Worm (Caenorhabditis elegans): ENCODE data around the gene nhr-270.
"Not testable (repeated sequence)": the region's sequence is repeated elsewhere in the genome, so short reads cannot be mapped to it uniquely, and the experiment has no call there.

nhr-270 gene

DNA sequence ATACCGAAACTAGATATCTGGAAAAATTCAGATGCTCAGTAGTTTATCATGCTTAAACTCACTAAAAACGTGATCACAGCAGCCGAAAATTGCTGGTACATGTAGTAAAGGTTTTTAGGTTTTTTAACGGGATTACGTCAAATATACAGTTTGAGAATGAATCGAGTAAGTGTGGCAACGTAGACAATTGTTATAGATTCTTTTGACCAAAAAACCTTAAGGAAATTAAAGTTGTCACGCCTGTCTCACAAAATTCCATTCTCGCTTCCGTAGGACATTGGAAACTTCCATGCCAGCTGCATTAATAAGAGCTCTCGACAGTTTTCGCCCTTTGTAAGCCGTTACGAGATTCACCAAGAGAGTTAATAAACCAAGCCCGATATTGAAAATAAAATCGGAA lies 18.4 kb upstream of the nhr-270 start, which contains the start of gene srx-31:
Gene srx-31, minus strand, starts transcription at position 101 of the 400 bp plus-strand sequence.
- not testable (repeated sequence) for TF ChIP-seq sea-2 (GFP tag; optimal IDR thresholded peaks at IDR 0.05); fos-1 (tag; optimal IDR thresholded peaks at IDR 0.05); R02D3.7 (tag; optimal IDR thresholded peaks at IDR 0.05)

DNA sequence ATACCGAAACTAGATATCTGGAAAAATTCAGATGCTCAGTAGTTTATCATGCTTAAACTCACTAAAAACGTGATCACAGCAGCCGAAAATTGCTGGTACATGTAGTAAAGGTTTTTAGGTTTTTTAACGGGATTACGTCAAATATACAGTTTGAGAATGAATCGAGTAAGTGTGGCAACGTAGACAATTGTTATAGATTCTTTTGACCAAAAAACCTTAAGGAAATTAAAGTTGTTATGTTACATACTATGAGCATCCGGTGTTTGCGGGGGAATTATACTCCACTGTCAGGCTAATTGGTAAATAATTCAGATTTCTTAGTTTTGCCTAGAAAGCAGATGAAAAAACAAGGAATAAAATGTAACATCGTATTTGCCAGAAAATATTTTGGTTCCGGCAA lies 16.1 kb upstream of the nhr-270 start, which contains the start of gene srx-32:
Gene srx-32, minus strand, starts transcription at position 101 of the 400 bp plus-strand sequence.
- TF ChIP-seq daf-12 (tag; optimal IDR thresholded peaks at IDR 0.05); ama-1 (optimal IDR thresholded peaks at IDR 0.05); nhr-67 (tag; optimal IDR thresholded peaks at IDR 0.05): not testable (repeated sequence)

DNA sequence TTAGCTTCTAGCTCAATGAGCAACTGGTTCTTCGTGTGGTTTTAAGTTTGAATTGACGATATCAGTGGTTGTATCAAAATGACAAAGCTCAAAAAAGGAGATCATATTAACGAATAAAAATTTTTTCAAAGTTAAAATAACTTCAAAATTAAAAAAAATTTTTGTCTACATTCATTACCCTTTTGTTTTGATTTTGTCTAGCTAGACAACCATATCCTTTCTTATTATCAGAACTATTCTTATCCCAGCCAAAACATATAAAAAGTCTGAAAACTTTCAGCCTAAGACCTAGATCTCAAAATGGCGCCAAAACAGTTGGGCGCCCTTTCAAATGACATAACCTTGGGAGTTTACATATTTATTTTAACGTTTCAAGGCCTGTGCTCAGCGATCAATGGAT lies 12.6 kb upstream of the nhr-270 start, which contains the start of gene R13D11.1:
Gene R13D11.1, plus strand, starts transcription at position 301 of the 400 bp plus-strand sequence.
- TF ChIP-seq egl-5 (tag; optimal IDR thresholded peaks at IDR 0.05) (no peak), hmg-11 (tag; optimal IDR thresholded peaks at IDR 0.05) (no peak), mml-1 (tag; optimal IDR thresholded peaks at IDR 0.05) (no peak), nhr-237 (tag; optimal IDR thresholded peaks at IDR 0.05) (no peak)

DNA sequence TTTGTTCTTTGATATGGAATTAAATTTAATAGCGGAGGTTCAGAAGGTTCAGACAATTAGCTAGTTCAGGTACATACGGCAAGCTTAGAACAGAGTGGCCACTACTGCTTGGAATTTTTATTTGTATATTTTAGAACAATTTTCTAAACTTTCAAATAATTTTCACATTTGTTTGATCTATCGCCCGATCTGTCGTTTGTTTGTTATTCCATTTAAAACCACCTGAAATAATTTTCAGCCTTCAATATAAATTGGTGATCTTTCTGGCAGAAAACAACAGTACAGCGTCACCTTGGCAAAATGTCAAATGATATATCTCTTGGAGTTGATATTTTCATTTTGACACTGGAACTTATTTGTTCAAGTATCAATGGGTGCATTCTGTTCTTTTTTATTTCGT lies 10.2 kb upstream of the nhr-270 start, which contains the start of gene R13D11.3:
Gene R13D11.3, plus strand, starts transcription at position 301 of the 400 bp plus-strand sequence.
- TF ChIP-seq ceh-28 (tag; optimal IDR thresholded peaks at IDR 0.05) (no peak), elt-2 (tag; optimal IDR thresholded peaks at IDR 0.05) (no peak), tbx-2 (tag; optimal IDR thresholded peaks at IDR 0.05) (no peak), unc-62 (GFP tag; optimal IDR thresholded peaks at IDR 0.05) (no peak), R02D3.7 (tag; optimal IDR thresholded peaks at IDR 0.05) (no peak), elt-3 (tag; optimal IDR thresholded peaks at IDR 0.05) (no peak), elt-1 (tag; optimal IDR thresholded peaks at IDR 0.05) (no peak), lin-15B (tag; optimal IDR thresholded peaks at IDR 0.05) (no peak), nhr-237 (tag; optimal IDR thresholded peaks at IDR 0.05) (no peak), mdl-1 (tag; optimal IDR thresholded peaks at IDR 0.05) (no peak), nfya-1 (tag; optimal IDR thresholded peaks at IDR 0.05; ENCODE audit: insufficient read depth) (no peak), nhr-12 (tag; optimal IDR thresholded peaks at IDR 0.05) (no peak), ztf-4 (tag; optimal IDR thresholded peaks at IDR 0.05) (no peak)

DNA sequence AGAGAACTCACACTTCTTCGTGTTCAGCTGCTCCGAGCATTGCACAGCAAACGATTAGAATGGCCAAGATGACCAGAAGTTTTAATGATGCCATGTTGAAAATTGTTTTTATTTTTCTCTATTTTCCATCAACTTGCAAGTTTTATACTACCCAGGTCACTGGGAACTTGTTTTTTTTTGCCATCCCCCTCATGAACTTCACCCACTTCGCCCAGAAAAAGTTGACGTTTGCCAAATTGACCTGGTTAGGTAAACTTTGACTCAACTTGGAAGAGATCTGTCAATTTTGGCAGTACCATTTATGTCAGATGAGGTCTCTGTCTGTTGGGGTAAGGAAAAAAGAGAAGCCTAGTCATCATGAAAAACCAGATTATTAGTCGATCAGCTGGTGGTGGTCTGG lies 8.6 kb upstream of the nhr-270 start, which contains the start of gene R13D11.10:
Gene R13D11.10, minus strand, starts transcription at position 101 of the 400 bp plus-strand sequence.
- TF ChIP-seq lsy-12 (tag; optimal IDR thresholded peaks at IDR 0.05) (no peak), skn-1 (tag; optimal IDR thresholded peaks at IDR 0.05) (no peak), ztf-4 (tag; optimal IDR thresholded peaks at IDR 0.05) (no peak), egl-27 (tag; optimal IDR thresholded peaks at IDR 0.05) (no peak), ztf-11 (tag; optimal IDR thresholded peaks at IDR 0.05) (no peak), ama-1 (optimal IDR thresholded peaks at IDR 0.05) (no peak), ceh-9 (tag; optimal IDR thresholded peaks at IDR 0.05) (no peak), nhr-23 (tag; optimal IDR thresholded peaks at IDR 0.05) (no peak)

DNA sequence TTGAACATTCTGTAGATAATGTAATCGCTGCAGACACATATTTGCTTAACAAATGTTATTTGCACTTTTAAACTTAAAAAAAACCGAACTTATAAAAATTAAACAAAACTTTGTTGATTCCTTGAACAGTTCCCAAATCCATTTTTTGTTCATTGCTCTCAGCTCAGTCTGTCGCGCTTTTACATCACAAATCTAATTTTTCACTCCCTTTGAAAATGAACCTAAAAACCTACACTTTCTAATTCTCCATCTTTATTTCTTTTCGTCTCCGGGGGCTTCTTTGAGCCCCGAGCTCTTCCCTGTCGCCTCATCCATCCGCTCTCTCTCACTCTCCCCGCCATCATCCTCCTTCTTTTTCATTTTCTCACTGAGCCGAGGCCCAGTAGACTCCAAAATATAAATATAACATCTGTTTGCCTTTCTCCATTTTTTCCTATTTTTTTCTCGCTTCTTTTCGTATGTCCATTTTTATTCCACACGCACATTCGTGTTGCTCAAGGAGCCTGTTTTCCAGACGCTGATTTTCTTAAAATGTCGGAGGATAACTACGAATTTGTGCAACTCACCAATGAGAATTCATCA lies 5.8 kb upstream of the nhr-270 start, which contains the start of gene R13D11.4:
Gene R13D11.4, plus strand, starts transcription at position 532 of the 582 bp plus-strand sequence.
- TF ChIP-seq nfya-1 (tag; optimal IDR thresholded peaks at IDR 0.05; ENCODE audit: insufficient read depth) (peak; percentile 39), hmg-11 (tag; optimal IDR thresholded peaks at IDR 0.05) (peak; percentile 23), fkh-10 (GFP tag; optimal IDR thresholded peaks at IDR 0.05) (peak; percentile 30), nhr-237 (tag; optimal IDR thresholded peaks at IDR 0.05) (no peak)

DNA sequence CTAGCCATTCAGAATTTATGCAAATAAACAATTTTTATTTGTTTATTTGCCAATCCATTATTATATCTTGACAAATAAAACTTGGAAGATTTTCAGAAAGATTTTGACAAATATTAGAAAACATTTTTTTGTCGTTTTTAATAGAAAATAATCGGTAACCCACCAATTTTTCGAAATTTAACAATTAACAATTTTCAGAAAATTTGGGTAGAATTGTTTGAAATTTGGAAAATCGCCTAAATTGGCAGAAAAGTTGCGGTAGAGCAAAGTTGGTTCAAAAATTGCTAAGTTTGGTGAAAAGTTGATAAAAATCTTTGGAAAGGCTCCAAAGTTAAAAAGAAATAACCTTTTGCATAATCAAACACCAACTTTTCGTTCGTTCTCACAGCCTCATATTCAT lies 3.7 kb upstream of the nhr-270 start:
- no peak for TF ChIP-seq lin-39 (tag; optimal IDR thresholded peaks at IDR 0.05)
- no peak for TF ChIP-seq unc-62 (GFP tag; optimal IDR thresholded peaks at IDR 0.05)
- no peak for TF ChIP-seq ceh-9 (tag; optimal IDR thresholded peaks at IDR 0.05)
- TF ChIP-seq ceh-82 (tag; optimal IDR thresholded peaks at IDR 0.05): no peak
- no peak for TF ChIP-seq nhr-23 (tag; optimal IDR thresholded peaks at IDR 0.05)
- TF ChIP-seq sea-2 (GFP tag; optimal IDR thresholded peaks at IDR 0.05): no peak
- TF ChIP-seq ceh-16 (tag; optimal IDR thresholded peaks at IDR 0.05): no peak
- no peak for TF ChIP-seq nfya-1 (tag; optimal IDR thresholded peaks at IDR 0.05; ENCODE audit: insufficient read depth)
- no peak for TF ChIP-seq tbx-2 (tag; optimal IDR thresholded peaks at IDR 0.05)
